Fruit fly (Drosophila melanogaster) whole organism, adult: ENCODE data around the gene CG11030.

Experiments used
- CG11617 ChIP-seq: fragments of 200-800 bp; sonication (Bioruptor generic); optimal IDR thresholded peaks from 2 replicates; lab custom pipeline; 2017; ENCODE audit warnings: mild to moderate bottlenecking, missing biosample characterization, missing genetic modification reagents, missing genetic modification characterization
- CG12768 ChIP-seq: fragments of 200-800 bp; sonication (Bioruptor generic); optimal IDR thresholded peaks from 2 replicates; lab custom pipeline; 2017; ENCODE audit warnings: missing biosample characterization, missing genetic modification characterization, mild to moderate bottlenecking, moderate library complexity, missing genetic modification reagents
- CG14711 ChIP-seq: fragments of 200-800 bp; sonication (Bioruptor generic); optimal IDR thresholded peaks from 2 replicates; lab custom pipeline; 2018; ENCODE audit warnings: missing biosample characterization, mild to moderate bottlenecking, missing genetic modification characterization, moderate library complexity
- CG1620 ChIP-seq: fragments of 200-800 bp; sonication (Bioruptor generic); optimal IDR thresholded peaks from 2 replicates; lab custom pipeline; 2016; ENCODE audit warnings: missing biosample characterization, missing genetic modification characterization
- CG33017 ChIP-seq: fragments of 200-800 bp; sonication (Bioruptor generic); optimal IDR thresholded peaks from 2 replicates; lab custom pipeline; 2018; ENCODE audit warnings: missing biosample characterization, mild to moderate bottlenecking, missing genetic modification characterization, moderate library complexity
- CG5204 ChIP-seq: fragments of 200-800 bp; sonication (Bioruptor generic); optimal IDR thresholded peaks from 2 replicates; lab custom pipeline; 2016; ENCODE audit warnings: missing biosample characterization, missing genetic modification characterization
- CG7045 ChIP-seq: fragments of 200-800 bp; sonication (Bioruptor generic); optimal IDR thresholded peaks from 2 replicates; lab custom pipeline; 2017; ENCODE audit warnings: missing biosample characterization, mild to moderate bottlenecking, missing genetic modification characterization
- CG7101 ChIP-seq: fragments of 200-800 bp; sonication (Bioruptor generic); optimal IDR thresholded peaks from 2 replicates; lab custom pipeline; 2018; ENCODE audit warnings: missing biosample characterization, mild to moderate bottlenecking, missing genetic modification characterization, moderate library complexity
- Clk ChIP-seq: fragments of 200-800 bp; sonication (Bioruptor generic); optimal IDR thresholded peaks from 2 replicates; lab custom pipeline; 2017; ENCODE audit warnings: missing biosample characterization, missing genetic modification characterization
- Crg-1 ChIP-seq: fragments of 200-800 bp; sonication (Bioruptor generic); optimal IDR thresholded peaks from 2 replicates; lab custom pipeline; 2016; ENCODE audit warnings: missing biosample characterization, missing genetic modification characterization
- Hr96 ChIP-seq: fragments of 200-800 bp; sonication (Bioruptor generic); optimal IDR thresholded peaks from 2 replicates; lab custom pipeline; 2016; ENCODE audit warnings: missing biosample characterization, missing genetic modification characterization
- Mnt ChIP-seq: fragments of 200-800 bp; sonication (Bioruptor generic); optimal IDR thresholded peaks from 2 replicates; lab custom pipeline; 2016; ENCODE audit warnings: missing biosample characterization, mild to moderate bottlenecking, missing genetic modification characterization
- bab1 ChIP-seq: fragments of 200-800 bp; sonication (Bioruptor generic); optimal IDR thresholded peaks from 3 replicates; lab custom pipeline; 2019; ENCODE audit warnings: missing biosample characterization, mild to moderate bottlenecking, missing genetic modification characterization, moderate library complexity
- cic ChIP-seq: fragments of 200-800 bp; sonication (Bioruptor generic); optimal IDR thresholded peaks from 2 replicates; lab custom pipeline; 2017; ENCODE audit warnings: missing biosample characterization, mild to moderate bottlenecking, missing genetic modification characterization, moderate library complexity
- cnc ChIP-seq, 2 experiments: fragments of >200 bp; optimal IDR thresholded peaks; 2 replicates each; lab custom pipeline; 2017
- kay ChIP-seq: fragments of 200-800 bp; sonication (Bioruptor generic); peaks from one replicate; lab custom pipeline; 2016; ENCODE audit warnings: missing biosample characterization, missing genetic modification characterization, borderline replicate concordance
- ovo ChIP-seq: fragments of 200-800 bp; sonication (Bioruptor generic); optimal IDR thresholded peaks from 2 replicates; lab custom pipeline; 2016; ENCODE audit warnings: missing biosample characterization, missing genetic modification characterization
- pad ChIP-seq: fragments of 200-800 bp; sonication (Bioruptor generic); optimal IDR thresholded peaks from 3 replicates; lab custom pipeline; 2017; ENCODE audit warnings: missing biosample characterization, missing genetic modification characterization, mild to moderate bottlenecking, moderate library complexity, missing genetic modification reagents
- tj ChIP-seq: fragments of 200-800 bp; sonication (Bioruptor generic); optimal IDR thresholded peaks from 3 replicates; lab custom pipeline; 2017; ENCODE audit warnings: missing biosample characterization, mild to moderate bottlenecking, missing genetic modification characterization, moderate library complexity
- toe ChIP-seq: fragments of 200-800 bp; sonication (Bioruptor generic); optimal IDR thresholded peaks from 2 replicates; lab custom pipeline; 2016; ENCODE audit warnings: missing biosample characterization, missing genetic modification characterization

CG11030 gene

DNA sequence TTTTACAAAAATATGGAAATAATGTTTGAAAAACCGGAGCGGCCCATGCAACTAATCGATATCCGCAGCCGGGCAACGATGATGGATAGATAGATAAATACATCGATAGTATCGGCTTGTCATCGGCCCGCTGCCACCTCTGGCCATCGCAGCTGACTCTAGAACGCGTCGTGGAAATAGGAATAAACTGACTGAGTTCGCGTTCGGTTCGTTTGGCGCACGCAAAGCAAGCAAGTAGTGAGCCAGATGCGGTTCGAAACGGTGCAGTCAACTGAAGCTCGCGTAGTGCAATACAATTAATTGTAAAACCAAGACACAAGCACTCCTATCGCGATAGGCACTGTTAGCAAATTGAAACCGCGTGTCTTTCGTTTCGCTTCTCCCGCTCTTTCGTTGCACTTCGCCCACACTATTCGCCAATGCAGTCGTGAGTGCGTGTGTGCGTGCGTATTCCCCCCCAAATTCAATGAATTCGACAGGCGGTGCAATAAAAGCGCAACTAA is at the start of gene CG11030:
Gene CG11030, plus strand, starts transcription at position 136 of the 503 bp plus-strand sequence.
- TF ChIP-seq kay (no peak), ovo (peak; percentile 24), Mnt (GFP tag; lab: Kevin White, UChicago) (peak; percentile 94), CG14711 (no peak), tj (GFP tag; lab: Kevin White, UChicago) (peak; percentile 82), cic (peak; percentile 44), bab1 (GFP tag; lab: Kevin White, UChicago) (peak; percentile 28), Crg-1 (GFP tag; lab: Kevin White, UChicago) (peak; percentile 42), CG1620 (GFP tag; lab: Kevin White, UChicago) (peak; percentile 20)

DNA sequence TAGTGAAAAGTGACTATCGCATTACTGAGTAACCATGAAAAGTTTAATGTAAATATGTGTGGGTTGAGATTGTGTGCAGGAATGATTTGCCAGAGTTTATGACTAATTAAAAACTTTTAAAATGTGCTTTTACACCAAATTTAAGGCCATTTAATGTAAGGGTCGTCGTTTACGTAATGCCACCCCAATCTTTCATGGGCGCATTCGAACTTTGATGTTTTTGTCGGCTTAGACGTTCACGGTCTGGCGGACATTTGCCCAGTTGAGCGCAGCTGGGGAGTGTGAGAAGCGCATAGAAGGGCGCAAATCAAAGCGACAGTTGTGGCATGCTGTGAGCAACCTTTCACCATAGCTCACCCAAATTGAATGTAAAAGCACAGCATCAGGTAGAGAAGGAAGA is 46.2 kb upstream of the CG11030 start, which contains the start of gene CG12511:
Gene CG12511, plus strand, starts transcription at position 301 of the 400 bp plus-strand sequence.
- TF ChIP-seq pad (no peak), CG11617 (no peak), CG33017 (no peak), bab1 (GFP tag; lab: Kevin White, UChicago) (no peak), Crg-1 (GFP tag; lab: Kevin White, UChicago) (no peak), toe (no peak), CG12768 (no peak), Hr96 (no peak), CG5204 (GFP tag; lab: Kevin White, UChicago) (no peak), CG14711 (no peak), Clk (GFP tag; lab: Kevin White, UChicago) (no peak), cic (no peak), Mnt (GFP tag; lab: Kevin White, UChicago) (no peak), CG1620 (GFP tag; lab: Kevin White, UChicago) (no peak), CG7101 (tag; lab: Kevin White, UChicago) (no peak), CG7045 (no peak), ovo (no peak), kay (no peak), tj (GFP tag; lab: Kevin White, UChicago) (no peak), cnc (optimal IDR thresholded peaks at IDR 0.05; lab: Kevin White, UChicago) (no peak)

DNA sequence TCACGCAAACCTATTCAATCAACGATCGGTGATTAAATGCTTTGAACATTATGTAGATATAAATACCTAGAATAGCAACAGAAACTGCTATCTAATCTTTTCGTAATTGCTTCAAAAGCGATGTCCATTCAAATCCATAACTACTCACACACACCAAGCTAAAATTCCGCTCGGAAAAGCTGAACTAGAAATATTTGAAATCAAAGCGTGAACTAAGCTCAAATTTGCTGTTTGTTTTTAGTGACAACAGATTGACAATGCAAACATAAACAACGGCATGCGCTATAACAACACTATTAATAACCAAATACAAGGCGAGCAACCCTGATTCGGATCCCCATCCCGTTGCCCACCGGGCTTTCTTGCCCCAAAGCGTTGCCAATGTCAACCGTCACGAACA is 18.4 kb upstream of the CG11030 start, which contains the start of gene CG7236:
Gene CG7236, plus strand, starts transcription at position 301 of the 400 bp plus-strand sequence.
- TF ChIP-seq CG14711 (no peak), cic (no peak), Crg-1 (GFP tag; lab: Kevin White, UChicago) (no peak), CG12768 (no peak), ovo (no peak), CG11617 (no peak), toe (no peak), kay (no peak), CG5204 (GFP tag; lab: Kevin White, UChicago) (no peak), Clk (GFP tag; lab: Kevin White, UChicago) (no peak), bab1 (GFP tag; lab: Kevin White, UChicago) (no peak), Hr96 (no peak), pad (no peak), CG33017 (no peak), CG1620 (GFP tag; lab: Kevin White, UChicago) (no peak), cnc (optimal IDR thresholded peaks at IDR 0.05; lab: Kevin White, UChicago) (no peak), tj (GFP tag; lab: Kevin White, UChicago) (no peak)

DNA sequence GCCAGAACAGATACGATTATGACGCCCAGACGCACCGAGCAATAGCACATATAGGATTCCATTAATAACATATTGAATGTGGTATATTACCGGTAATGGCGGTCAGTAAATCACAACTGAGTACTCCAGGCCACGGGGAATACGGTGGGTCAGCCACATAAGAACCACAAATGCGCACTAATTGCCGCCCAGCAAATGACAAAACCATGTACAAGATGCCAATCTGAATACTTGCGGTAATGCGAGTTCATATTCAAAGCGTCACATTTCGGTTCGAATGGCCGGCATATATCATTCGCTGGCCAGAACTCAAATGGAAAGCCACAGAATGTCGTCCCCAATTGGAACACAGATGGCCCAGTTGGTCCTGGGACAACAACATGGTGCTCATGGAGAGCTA is 7.9 kb upstream of the CG11030 start, which contains the start of the genes CG14007 and CG34011:
Gene CG14007, minus strand, starts transcription at position 101 of the 400 bp plus-strand sequence.
Gene CG34011, plus strand, starts transcription at position 122 of the 400 bp plus-strand sequence.
- TF ChIP-seq CG1620 (GFP tag; lab: Kevin White, UChicago) (no peak), cnc (optimal IDR thresholded peaks at IDR 0.05; lab: Kevin White, UChicago) (no peak), Mnt (GFP tag; lab: Kevin White, UChicago) (no peak), CG5204 (GFP tag; lab: Kevin White, UChicago) (no peak), pad (no peak), CG7045 (no peak), kay (no peak), cic (no peak), ovo (no peak), CG12768 (no peak), Crg-1 (GFP tag; lab: Kevin White, UChicago) (no peak)

DNA sequence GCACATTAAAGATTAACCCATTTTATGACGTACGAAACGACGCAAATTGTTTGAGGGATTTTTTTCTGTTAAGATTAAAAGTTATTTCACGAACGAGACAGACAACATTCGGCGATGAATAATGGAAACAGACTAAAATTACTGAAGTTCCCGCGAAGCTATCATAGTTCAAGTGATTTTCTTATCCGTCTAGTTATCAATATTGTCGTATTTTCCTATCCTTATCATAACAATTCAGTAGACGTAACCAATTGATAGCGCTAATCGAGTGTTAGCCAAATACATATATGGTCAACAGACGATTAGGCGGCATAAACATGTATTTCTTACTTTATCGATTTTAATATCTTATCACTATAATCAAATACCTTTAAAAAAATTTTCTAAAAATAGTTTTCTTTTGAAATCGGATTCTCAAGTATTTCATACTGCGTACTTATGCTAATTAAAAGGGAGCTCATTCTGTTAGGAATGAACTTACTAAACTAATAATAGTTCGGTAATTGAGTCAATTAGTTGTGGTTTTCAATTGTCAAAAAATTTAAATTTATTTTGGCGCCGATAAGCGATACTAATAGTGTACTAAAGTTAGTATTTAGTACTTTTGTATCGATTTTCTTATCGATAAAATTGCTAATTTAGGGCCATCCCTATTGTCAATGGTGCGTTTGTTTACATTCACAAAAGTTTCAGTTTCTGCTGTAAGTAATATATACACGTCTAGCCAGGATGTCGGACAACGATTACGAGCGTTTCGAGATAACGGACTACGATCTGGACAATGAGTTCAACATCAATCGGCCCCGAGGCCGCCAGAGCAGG is 3.8 kb upstream of the CG11030 start, which contains the start of the genes CG11149 and sip1:
Gene CG11149, minus strand, starts transcription at position 493 of the 822 bp plus-strand sequence.
Gene sip1, plus strand, starts transcription at position 645 of the 822 bp plus-strand sequence.
- TF ChIP-seq kay (peak; percentile 72), cic (peak; percentile 20), Mnt (GFP tag; lab: Kevin White, UChicago) (no peak)

DNA sequence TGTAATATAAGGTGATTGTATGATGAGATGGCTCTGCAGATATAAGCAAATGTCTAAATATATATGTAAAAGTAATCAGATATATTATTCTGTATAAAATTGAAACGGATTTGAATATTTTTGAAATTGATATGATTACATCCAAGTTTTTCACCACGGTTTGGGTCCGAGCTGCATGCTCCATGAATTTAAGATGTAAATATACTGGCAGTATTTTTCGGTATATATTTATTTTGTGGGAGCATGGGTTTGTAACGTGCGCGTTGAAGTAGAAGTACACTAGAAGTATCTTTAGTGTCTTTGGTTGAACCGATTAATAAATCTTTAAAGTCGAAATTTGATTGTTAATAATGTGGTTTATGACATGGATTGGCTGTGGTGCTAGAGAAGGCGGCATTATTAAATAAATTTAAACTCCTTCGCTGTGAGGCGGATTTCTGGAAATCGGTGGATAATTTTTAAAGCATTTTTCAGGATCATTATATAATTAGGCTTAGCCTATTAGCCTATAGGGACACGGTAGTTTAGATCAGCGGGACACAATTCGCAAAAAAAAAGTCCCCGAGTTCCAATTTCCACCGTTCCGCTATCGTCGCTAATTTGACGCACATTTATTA is 489 bp upstream of the CG11030 start:
- no peak for TF ChIP-seq CG14711
- TF ChIP-seq Clk (GFP tag; lab: Kevin White, UChicago), result no peak

DNA sequence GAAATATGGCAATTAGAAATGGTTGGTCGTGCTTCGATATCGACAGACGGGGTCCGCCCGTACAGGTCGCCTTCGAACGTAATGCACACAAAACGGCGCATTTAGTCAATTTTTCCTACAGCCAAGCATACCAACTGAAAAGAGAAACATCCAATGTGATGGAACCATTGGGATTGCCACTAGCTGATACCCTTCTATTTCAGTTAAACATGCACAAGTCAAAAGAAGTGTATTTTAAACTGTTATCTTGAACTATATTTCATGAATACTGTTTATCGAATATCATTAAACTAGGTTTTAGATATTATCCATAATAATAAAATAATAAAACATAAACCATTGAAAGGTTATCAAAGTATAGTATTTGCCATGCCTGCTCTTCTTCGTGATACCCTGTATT is 1.6 kb downstream of the CG11030 start:
- TF ChIP-seq CG5204 (GFP tag; lab: Kevin White, UChicago), result no peak
- no peak for TF ChIP-seq CG7101 (tag; lab: Kevin White, UChicago)
- TF ChIP-seq CG33017, result no peak
- no peak for TF ChIP-seq CG1620 (GFP tag; lab: Kevin White, UChicago)
- no peak for TF ChIP-seq cic
- no peak for TF ChIP-seq cnc (optimal IDR thresholded peaks at IDR 0.05; lab: Kevin White, UChicago)
- no peak for TF ChIP-seq Hr96
- TF ChIP-seq Clk (GFP tag; lab: Kevin White, UChicago), result no peak
- no peak for TF ChIP-seq pad
- no peak for TF ChIP-seq CG7045
- no peak for TF ChIP-seq Mnt (GFP tag; lab: Kevin White, UChicago)
- no peak for TF ChIP-seq CG14711
- TF ChIP-seq toe, result no peak
